Fruit fly (Drosophila melanogaster) whole organism, prepupa: ENCODE measurements around the gene CG42300.

Experiments
- CG32006 ChIP-seq: fragments of 200-800 bp; sonication (Bioruptor generic); optimal IDR thresholded peaks from 3 replicates; lab custom pipeline; 2017; ENCODE audit warnings: missing biosample characterization, mild to moderate bottlenecking, missing genetic modification characterization
- Eip75B ChIP-seq: fragments of 200-800 bp; sonication (Bioruptor generic); optimal IDR thresholded peaks from 3 replicates; lab custom pipeline; 2016; ENCODE audit warnings: missing biosample characterization, missing genetic modification characterization
- Gug ChIP-seq: fragments of 200-800 bp; sonication (Bioruptor generic); IDR thresholded peaks from 2 replicates; pipeline ENCODE4 v1.3.6; 2022; ENCODE audit warnings: missing biosample characterization, missing genetic modification characterization
- Hr39 ChIP-seq: fragments of 200-800 bp; sonication (Bioruptor generic); optimal IDR thresholded peaks from 2 replicates; lab custom pipeline; 2016; ENCODE audit warnings: missing biosample characterization, missing genetic modification characterization
- achi ChIP-seq: fragments of 200-800 bp; sonication (Bioruptor generic); optimal IDR thresholded peaks from 3 replicates; lab custom pipeline; 2016; ENCODE audit warnings: missing biosample characterization, missing genetic modification characterization

DNA sequence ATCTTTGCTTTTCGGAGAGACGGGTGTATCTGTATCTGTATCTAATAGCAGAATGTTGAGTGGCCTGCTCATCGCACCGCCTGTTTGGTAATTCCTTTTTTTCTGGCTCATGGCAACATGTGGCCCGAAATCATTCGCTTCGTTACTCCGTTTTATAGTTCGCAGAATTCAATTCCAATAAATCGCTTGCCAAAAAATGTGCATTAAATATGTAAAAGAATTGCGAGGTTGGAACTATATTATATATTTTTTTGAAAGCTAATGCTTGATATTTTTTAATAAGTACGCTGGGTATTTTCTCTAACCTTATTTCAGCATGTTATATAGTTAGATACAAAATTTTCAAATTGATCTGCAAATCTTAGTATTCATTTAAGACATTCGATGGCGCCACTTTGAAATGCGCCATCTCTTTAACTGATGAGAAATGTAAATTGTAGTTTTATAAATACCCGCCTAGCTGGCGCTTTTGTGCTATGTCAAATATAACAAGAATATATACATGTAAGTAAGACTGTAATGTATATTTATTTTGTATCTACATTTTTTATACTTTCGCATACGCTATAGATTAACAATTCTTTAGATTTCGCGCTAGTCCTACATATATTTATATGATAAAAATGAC is 38.5 kb upstream of the CG42300 start:
- no peak for TF ChIP-seq Eip75B (GFP tag; lab: Kevin White, UChicago)
- no peak for TF ChIP-seq achi
- TF ChIP-seq Gug (GFP tag; lab: Robert Waterston, UW), result no peak
- TF ChIP-seq CG32006 (GFP tag; lab: Kevin White, UChicago), result no peak
- TF ChIP-seq Hr39 (GFP tag; lab: Kevin White, UChicago), result peak; percentile 55
